Worm (Caenorhabditis elegans) whole organism, young adult: ENCODE results near the gene twk-44.

Source experiments
- B0035.1 ChIP-seq: sonication (generic microtip); optimal IDR thresholded peaks from 2 replicates; lab custom pipeline; 2016; ENCODE audit warnings: missing genetic modification characterization, mild to moderate bottlenecking, missing compliant biosample characterization, missing genotype, missing genetic modification reagents
- B0261.1 ChIP-seq: sonication (generic microtip); optimal IDR thresholded peaks from 2 replicates; lab custom pipeline; 2016; ENCODE audit warnings: mild to moderate bottlenecking, missing genetic modification characterization, moderate library complexity, missing compliant biosample characterization
- ama-1 ChIP-seq, 3 experiments: fragments of 150-350 bp in 1 of 3; sonication (generic microtip) in 2 of 3; optimal IDR thresholded peaks; 2 replicates each; lab custom pipeline; 2014 to 2018; ENCODE audit warnings: missing biosample characterization in 2 of 3, missing genetic modification characterization in 2 of 3, missing genetic modification reagents in 2 of 3
- gei-17 ChIP-seq: fragments of 200-800 bp; sonication (Bioruptor generic); optimal IDR thresholded peaks from 2 replicates; lab custom pipeline; 2018; ENCODE audit warnings: mild to moderate bottlenecking, missing genetic modification characterization, missing compliant biosample characterization
- hrde-1 ChIP-seq: sonication (generic microtip); optimal IDR thresholded peaks from 2 replicates; lab custom pipeline; 2016; ENCODE audit warnings: missing genetic modification characterization, mild to moderate bottlenecking, missing compliant biosample characterization, moderate library complexity, missing genotype, missing genetic modification reagents, borderline replicate concordance
- lsl-1 ChIP-seq: fragments of 200-800 bp; sonication (Bioruptor generic); optimal IDR thresholded peaks from 2 replicates; lab custom pipeline; 2018; ENCODE audit warnings: mild to moderate bottlenecking, missing genetic modification characterization, moderate library complexity, missing compliant biosample characterization
- mxl-1 ChIP-seq: sonication (generic microtip); optimal IDR thresholded peaks from 2 replicates; lab custom pipeline; 2016; ENCODE audit warnings: missing genetic modification characterization, missing compliant biosample characterization
- sea-2 ChIP-seq: fragments of 200-800 bp; sonication (Bioruptor generic); IDR thresholded peaks from 2 replicates; pipeline ENCODE4 v1.3.6; 2022; ENCODE audit warnings: missing genetic modification characterization, missing compliant biosample characterization
- unc-130 ChIP-seq: sonication (generic microtip); optimal IDR thresholded peaks from 2 replicates; lab custom pipeline; 2016; ENCODE audit warnings: missing genetic modification reagents, missing genetic modification characterization, missing compliant biosample characterization
- unc-62 ChIP-seq: fragments of 150-350 bp; optimal IDR thresholded peaks from 2 replicates; lab custom pipeline; 2014; ENCODE audit warnings: missing biosample characterization, missing genetic modification reagents, missing genetic modification characterization
- ztf-25 ChIP-seq: fragments of 200-800 bp; sonication (Bioruptor generic); IDR thresholded peaks from 2 replicates; pipeline ENCODE4 v1.3.6; 2022; ENCODE audit warnings: missing genetic modification reagents, missing genetic modification characterization, missing compliant biosample characterization

DNA sequence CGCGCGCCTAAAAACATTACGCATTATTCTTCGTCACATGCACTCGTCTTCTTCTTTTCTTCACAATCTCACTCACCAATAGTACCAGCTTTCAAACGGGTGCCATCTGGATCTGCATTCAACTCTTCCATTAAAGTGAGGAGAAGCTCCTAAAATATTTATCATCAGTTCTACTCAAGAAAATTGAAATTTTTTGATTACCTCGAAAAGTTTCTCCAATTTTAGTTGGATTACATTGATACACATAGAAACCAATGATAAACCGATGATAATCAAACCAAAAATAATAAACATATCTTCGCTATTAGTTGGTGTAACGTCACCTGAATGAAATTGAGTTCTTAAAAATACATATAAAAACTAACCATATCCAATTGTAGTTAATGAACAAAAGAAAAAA, 2.3 kb downstream of the twk-44 start:
- TF ChIP-seq unc-62 (GFP tag; lab: Kevin White, UChicago) = no peak
- TF ChIP-seq ama-1 (optimal IDR thresholded peaks at IDR 0.05; lab: Kevin White, UChicago) = no peak
- no peak for TF ChIP-seq ama-1 (GFP tag; optimal IDR thresholded peaks at IDR 0.05; lab: Kevin White, UChicago)
- no peak for TF ChIP-seq B0035.1
- TF ChIP-seq ztf-25 (GFP tag; lab: Robert Waterston, UW) = no peak
- no peak for TF ChIP-seq unc-130 (GFP tag; lab: Kevin White, UChicago)
- no peak for TF ChIP-seq hrde-1 (tag; lab: Kevin White, UChicago)
- TF ChIP-seq sea-2 = no peak
- no peak for TF ChIP-seq gei-17 (GFP tag; lab: Kevin White, UChicago)
- TF ChIP-seq mxl-1 (tag; lab: Kevin White, UChicago) = no peak
- TF ChIP-seq lsl-1 (GFP tag; lab: Kevin White, UChicago) = no peak
- no peak for TF ChIP-seq B0261.1
